Worm (Caenorhabditis elegans) whole organism, L2 larva: ENCODE measurements around the gene dos-1.

Source experiments
- ZK546.5 ChIP-seq: sonication (generic microtip); optimal IDR thresholded peaks from 2 replicates; lab custom pipeline; 2017; ENCODE audit warnings: missing biosample characterization, missing genetic modification characterization
- aly-2 ChIP-seq: fragments of 150-350 bp; optimal IDR thresholded peaks from 2 replicates; lab custom pipeline; 2014; ENCODE audit warnings: missing biosample characterization, missing genetic modification characterization
- ama-1 ChIP-seq: fragments of 150-350 bp; optimal IDR thresholded peaks from 2 replicates; lab custom pipeline; 2018; ENCODE audit warnings: inconsistent platforms
- ceh-82 ChIP-seq: fragments of 150-350 bp; optimal IDR thresholded peaks from 2 replicates; lab custom pipeline; 2014; ENCODE audit warnings: missing biosample characterization, missing genetic modification characterization
- elt-1 ChIP-seq: fragments of 150-350 bp; optimal IDR thresholded peaks from 2 replicates; lab custom pipeline; 2014; ENCODE audit warnings: missing biosample characterization, missing genetic modification characterization
- nhr-10 ChIP-seq: sonication (generic microtip); optimal IDR thresholded peaks from 2 replicates; lab custom pipeline; 2017; ENCODE audit warnings: missing biosample characterization, missing genetic modification characterization
- skn-1 ChIP-seq: sonication (generic microtip); optimal IDR thresholded peaks from 2 replicates; lab custom pipeline; 2017; ENCODE audit warnings: missing biosample characterization, missing genetic modification characterization
- snpc-4 ChIP-seq: fragments of 150-350 bp; optimal IDR thresholded peaks from 2 replicates; lab custom pipeline; 2014; ENCODE audit warnings: missing biosample characterization, missing genetic modification characterization
- unc-39 ChIP-seq: fragments of 150-350 bp; optimal IDR thresholded peaks from 2 replicates; lab custom pipeline; 2014; ENCODE audit warnings: missing biosample characterization, missing genetic modification characterization
- ztf-4 ChIP-seq: fragments of 150-350 bp; optimal IDR thresholded peaks from 2 replicates; lab custom pipeline; 2014; ENCODE audit warnings: missing biosample characterization, missing genetic modification characterization

DNA sequence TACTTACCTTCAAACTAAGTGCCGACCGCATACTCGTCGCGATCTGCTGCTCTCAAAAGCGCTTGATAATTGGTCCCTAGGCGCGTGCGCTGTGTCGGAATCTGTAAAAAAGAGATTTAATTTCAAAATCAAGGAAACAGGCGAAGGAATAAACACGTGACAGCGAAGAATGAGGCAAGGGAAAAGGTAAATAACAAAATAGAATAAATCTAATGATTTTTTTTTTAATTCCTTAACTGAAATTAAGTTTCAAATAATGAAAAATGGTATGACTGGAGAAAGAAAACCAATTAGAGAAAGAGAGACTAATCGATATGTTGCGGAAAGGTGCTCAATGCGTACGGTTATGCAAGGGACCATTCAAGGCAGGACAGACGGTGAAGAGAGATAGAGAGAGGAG, 5.4 kb downstream of the dos-1 start, which contains the start of gene cya-1:
- TF ChIP-seq elt-1 (tag; lab: Kevin White, UChicago) = no peak
- TF ChIP-seq snpc-4 (tag; lab: Kevin White, UChicago) = no peak
- TF ChIP-seq skn-1 (tag; lab: Kevin White, UChicago) = no peak
- no peak for TF ChIP-seq unc-39
- no peak for TF ChIP-seq ceh-82 (tag; lab: Kevin White, UChicago)
- TF ChIP-seq aly-2 (tag; lab: Kevin White, UChicago) = no peak
- no peak for TF ChIP-seq ztf-4 (tag; lab: Kevin White, UChicago)
- TF ChIP-seq nhr-10 (tag; lab: Kevin White, UChicago) = no peak
- TF ChIP-seq ZK546.5 (tag; lab: Kevin White, UChicago) = no peak
- TF ChIP-seq ama-1 = no peak
